Worm (Caenorhabditis elegans) whole organism, L1 larva: ENCODE data around the gene nhr-208.

Experiments used
- C16A3.4 ChIP-seq: fragments of 150-350 bp; optimal IDR thresholded peaks from 2 replicates; lab custom pipeline; 2014; ENCODE audit warnings: missing biosample characterization, missing genetic modification characterization
- aly-2 ChIP-seq: fragments of 150-350 bp; optimal IDR thresholded peaks from 2 replicates; lab custom pipeline; 2014; ENCODE audit warnings: missing biosample characterization, missing genetic modification characterization
- ceh-8 ChIP-seq: fragments of 200-800 bp; sonication (Bioruptor generic); optimal IDR thresholded peaks from 2 replicates; lab custom pipeline; 2018; ENCODE audit warnings: mild to moderate bottlenecking, missing genetic modification characterization, moderate library complexity, missing compliant biosample characterization
- ceh-82 ChIP-seq, 3 experiments: fragments of 150-350 bp in 1 of 3; sonication (generic microtip) in 2 of 3; optimal IDR thresholded peaks; 2 replicates each; lab custom pipeline; 2014 to 2017; ENCODE audit warnings: missing biosample characterization in 3 of 3, missing genetic modification characterization in 3 of 3
- ces-1 ChIP-seq: fragments of 150-350 bp; optimal IDR thresholded peaks from 2 replicates; lab custom pipeline; 2014; ENCODE audit warnings: missing biosample characterization, missing genetic modification reagents, missing genetic modification characterization
- fos-1 ChIP-seq: fragments of 150-350 bp; optimal IDR thresholded peaks from 2 replicates; lab custom pipeline; 2014; ENCODE audit warnings: missing biosample characterization, missing genetic modification characterization
- nhr-237 ChIP-seq: fragments of 150-350 bp; optimal IDR thresholded peaks from 2 replicates; lab custom pipeline; 2014; ENCODE audit warnings: missing biosample characterization, missing genetic modification characterization
- nhr-28 ChIP-seq: fragments of 150-350 bp; optimal IDR thresholded peaks from 2 replicates; lab custom pipeline; 2014; ENCODE audit warnings: missing biosample characterization, missing genetic modification characterization
- nhr-77 ChIP-seq: fragments of 150-350 bp; optimal IDR thresholded peaks from 2 replicates; lab custom pipeline; 2014; ENCODE audit warnings: missing biosample characterization, missing genetic modification characterization
- pax-3 ChIP-seq: fragments of 200-800 bp; sonication (Bioruptor generic); optimal IDR thresholded peaks from 2 replicates; lab custom pipeline; 2018; ENCODE audit warnings: mild to moderate bottlenecking, missing genetic modification characterization, moderate library complexity, missing compliant biosample characterization
- snpc-4 ChIP-seq: fragments of 150-350 bp; optimal IDR thresholded peaks from 2 replicates; lab custom pipeline; 2014; ENCODE audit warnings: missing biosample characterization, missing genetic modification characterization

DNA sequence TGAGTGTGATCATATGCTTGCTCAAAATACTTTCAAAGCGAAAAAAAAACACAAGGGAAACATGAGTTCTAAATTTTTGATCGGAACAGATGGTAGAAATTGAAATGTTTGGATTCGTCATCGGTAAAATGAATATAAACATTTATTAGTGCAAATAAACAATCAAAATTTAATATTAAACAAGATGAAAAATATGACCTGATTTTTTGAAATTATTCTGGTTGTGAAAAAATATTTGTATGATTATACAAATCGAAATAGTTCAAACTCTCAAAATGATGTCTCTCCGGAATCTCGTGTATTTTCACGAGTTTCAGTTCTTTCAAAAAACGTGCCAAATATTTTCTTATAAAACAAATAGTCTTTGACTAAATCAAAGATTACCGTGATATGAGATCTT is 26.3 kb downstream of the nhr-208 start, which contains the start of gene C13C4.7:
- TF ChIP-seq nhr-77 (tag; lab: Kevin White, UChicago) = no peak
- TF ChIP-seq ceh-82 (tag; optimal IDR thresholded peaks at IDR 0.05; lab: Kevin White, UChicago) = no peak
- no peak for TF ChIP-seq nhr-237 (tag; lab: Kevin White, UChicago)
- TF ChIP-seq C16A3.4 = no peak
- no peak for TF ChIP-seq fos-1 (tag; lab: Kevin White, UChicago)
- no peak for TF ChIP-seq aly-2 (tag; lab: Kevin White, UChicago)
- TF ChIP-seq pax-3 (tag; lab: Kevin White, UChicago) = no peak
- TF ChIP-seq snpc-4 (tag; lab: Kevin White, UChicago) = no peak
- no peak for TF ChIP-seq ceh-8 (GFP tag; lab: Kevin White, UChicago)
- TF ChIP-seq nhr-28 (tag; lab: Kevin White, UChicago) = no peak
- no peak for TF ChIP-seq ces-1
